Fruit fly (Drosophila melanogaster) whole organism, embryonic: ENCODE results near the gene ArfGAP3.

ENCODE experiments used
- Ada2b ChIP-seq: fragments of 200-800 bp; sonication (Bioruptor generic); IDR thresholded peaks from 2 replicates; pipeline ENCODE4 v1.3.6; 2022; ENCODE audit warnings: missing biosample characterization, missing genetic modification characterization
- Atf-2 ChIP-seq: fragments of 200-800 bp; sonication (Bioruptor generic); optimal IDR thresholded peaks from 2 replicates; lab custom pipeline; 2016; ENCODE audit warnings: missing biosample characterization, missing genetic modification characterization
- Atf3 ChIP-seq: fragments of 200-800 bp; sonication (Bioruptor generic); optimal IDR thresholded peaks from 3 replicates; lab custom pipeline; 2016; ENCODE audit warnings: missing biosample characterization, missing genetic modification characterization
- BEAF-32 ChIP-seq: fragments of 200-800 bp; sonication (Bioruptor generic); optimal IDR thresholded peaks from 3 replicates; lab custom pipeline; 2017; ENCODE audit warnings: missing biosample characterization, missing genetic modification characterization, mild to moderate bottlenecking, moderate library complexity, missing genetic modification reagents
- Bgb ChIP-seq: fragments of 200-800 bp; sonication (Bioruptor generic); IDR thresholded peaks from 2 replicates; pipeline ENCODE4 v1.3.6; 2022; ENCODE audit warnings: missing biosample characterization, missing genetic modification characterization; ENCODE audit not compliant: partially characterized antibody
- Blimp-1 ChIP-seq: fragments of 200-800 bp; sonication (Bioruptor generic); optimal IDR thresholded peaks from 3 replicates; lab custom pipeline; 2018; ENCODE audit warnings: missing biosample characterization, missing genetic modification characterization, mild to moderate bottlenecking, moderate library complexity, missing genetic modification reagents
- CG10267 ChIP-seq: fragments of 200-800 bp; sonication (Bioruptor generic); optimal IDR thresholded peaks from 2 replicates; lab custom pipeline; 2018; ENCODE audit warnings: missing biosample characterization, mild to moderate bottlenecking, missing genetic modification characterization, moderate library complexity
- CG12155 ChIP-seq: fragments of 200-800 bp; sonication (Bioruptor generic); optimal IDR thresholded peaks from 3 replicates; lab custom pipeline; 2016; ENCODE audit warnings: missing biosample characterization, missing genetic modification characterization
- CG13287 ChIP-seq: fragments of 200-800 bp; sonication (Bioruptor generic); IDR thresholded peaks from 2 replicates; pipeline ENCODE4 v1.3.6; 2022; ENCODE audit warnings: missing biosample characterization, missing genetic modification characterization; ENCODE audit not compliant: partially characterized antibody
- CG13775 ChIP-seq: fragments of 200-800 bp; sonication (Bioruptor generic); optimal IDR thresholded peaks from 3 replicates; lab custom pipeline; 2017; ENCODE audit warnings: missing biosample characterization, mild to moderate bottlenecking, missing genetic modification characterization
- CG15479 ChIP-seq: fragments of 200-800 bp; sonication (Bioruptor generic); optimal IDR thresholded peaks from 3 replicates; lab custom pipeline; 2019; ENCODE audit warnings: missing biosample characterization, mild to moderate bottlenecking, missing genetic modification characterization, moderate library complexity
- CG15601 ChIP-seq: fragments of 200-800 bp; sonication (Bioruptor generic); optimal IDR thresholded peaks from 3 replicates; lab custom pipeline; 2019; ENCODE audit warnings: missing biosample characterization, mild to moderate bottlenecking, missing genetic modification characterization, moderate library complexity
- CG18764 ChIP-seq: fragments of 200-800 bp; sonication (Bioruptor generic); optimal IDR thresholded peaks from 3 replicates; lab custom pipeline; 2016; ENCODE audit warnings: missing biosample characterization, missing genetic modification characterization
- CG2678 ChIP-seq: fragments of 200-800 bp; sonication (Bioruptor generic); optimal IDR thresholded peaks from 3 replicates; lab custom pipeline; 2019; ENCODE audit warnings: missing biosample characterization, mild to moderate bottlenecking, missing genetic modification characterization, moderate library complexity
- CG30020 ChIP-seq: fragments of 200-800 bp; optimal IDR thresholded peaks from 2 replicates; lab custom pipeline; 2019; ENCODE audit warnings: missing biosample characterization, mild to moderate bottlenecking, missing genetic modification characterization, moderate library complexity
- CG3995 ChIP-seq: fragments of 200-800 bp; sonication (Bioruptor generic); optimal IDR thresholded peaks from 3 replicates; lab custom pipeline; 2016; ENCODE audit warnings: missing biosample characterization, missing genetic modification characterization
- CG8478 ChIP-seq: fragments of >200 bp; optimal IDR thresholded peaks from 2 replicates; lab custom pipeline; 2018
- CG8944 ChIP-seq: fragments of 200-800 bp; sonication (Bioruptor generic); optimal IDR thresholded peaks from 3 replicates; lab custom pipeline; 2016; ENCODE audit warnings: missing biosample characterization, missing genetic modification characterization
- CG9932 ChIP-seq: fragments of 200-800 bp; sonication (Bioruptor generic); IDR thresholded peaks from 2 replicates; pipeline ENCODE4 v1.3.6; 2022; ENCODE audit warnings: missing biosample characterization, missing genetic modification characterization
- Camta ChIP-seq: fragments of 200-800 bp; sonication (Bioruptor generic); optimal IDR thresholded peaks from 2 replicates; lab custom pipeline; 2016; ENCODE audit warnings: missing biosample characterization, missing genetic modification characterization
- D19B ChIP-seq: fragments of 200-800 bp; sonication (Bioruptor generic); optimal IDR thresholded peaks from 2 replicates; lab custom pipeline; 2017; ENCODE audit warnings: missing biosample characterization, mild to moderate bottlenecking, missing genetic modification characterization
- Dbx ChIP-seq: fragments of 200-800 bp; sonication (Bioruptor generic); IDR thresholded peaks from 3 replicates; pipeline ENCODE4 v1.3.6; 2022; ENCODE audit warnings: missing biosample characterization, missing genetic modification characterization
- Fer3 ChIP-seq: fragments of 200-800 bp; sonication (Bioruptor generic); optimal IDR thresholded peaks from 2 replicates; lab custom pipeline; 2018; ENCODE audit warnings: missing biosample characterization, mild to moderate bottlenecking, missing genetic modification characterization, moderate library complexity
- H2.0 ChIP-seq: fragments of 200-800 bp; sonication (Bioruptor generic); IDR thresholded peaks from 2 replicates; pipeline ENCODE4 v1.3.6; 2022; ENCODE audit warnings: missing biosample characterization, missing genetic modification characterization
- HmgD ChIP-seq: fragments of 200-800 bp; sonication (Bioruptor generic); optimal IDR thresholded peaks from 3 replicates; lab custom pipeline; 2016; ENCODE audit warnings: missing biosample characterization, missing genetic modification characterization
- Lhr ChIP-seq: fragments of 200-800 bp; sonication (Bioruptor generic); optimal IDR thresholded peaks from 3 replicates; lab custom pipeline; 2017; ENCODE audit warnings: mild to moderate bottlenecking, missing biosample characterization, missing genetic modification reagents, missing genetic modification characterization
- Lpt ChIP-seq: fragments of >200 bp; optimal IDR thresholded peaks from 2 replicates; lab custom pipeline; 2018; ENCODE audit warnings: missing biosample characterization, missing genetic modification characterization
- MBD-R2 ChIP-seq: fragments of 200-800 bp; sonication (Bioruptor generic); IDR thresholded peaks from 2 replicates; pipeline ENCODE4 v1.3.6; 2022; ENCODE audit warnings: missing biosample characterization, missing genetic modification characterization
- Mes4 ChIP-seq: fragments of 200-800 bp; sonication (Bioruptor generic); optimal IDR thresholded peaks from 2 replicates; lab custom pipeline; 2016; ENCODE audit warnings: missing biosample characterization, missing genetic modification characterization
- Nf-YA ChIP-seq: fragments of 200-800 bp; sonication (Bioruptor generic); IDR thresholded peaks from 2 replicates; pipeline ENCODE4 v1.3.6; 2022; ENCODE audit warnings: missing biosample characterization, missing genetic modification characterization
- NfI ChIP-seq: fragments of 200-800 bp; sonication (Bioruptor generic); optimal IDR thresholded peaks from 3 replicates; lab custom pipeline; 2018; ENCODE audit warnings: missing biosample characterization, mild to moderate bottlenecking, missing genetic modification characterization, moderate library complexity
- Rfx ChIP-seq: fragments of 200-800 bp; sonication (Bioruptor generic); IDR thresholded peaks from 2 replicates; pipeline ENCODE4 v1.3.6; 2022; ENCODE audit warnings: missing biosample characterization, missing genetic modification characterization
- bowl ChIP-seq: fragments of 200-800 bp; sonication (Bioruptor generic); IDR thresholded peaks from 2 replicates; pipeline ENCODE4 v1.3.6; 2022; ENCODE audit warnings: missing biosample characterization, missing genetic modification characterization
- chinmo ChIP-seq: fragments of 200-800 bp; sonication (Bioruptor generic); IDR thresholded peaks from 4 replicates; pipeline ENCODE4 v1.3.6; 2022; ENCODE audit warnings: missing biosample characterization, missing genetic modification characterization; ENCODE audit not compliant: partially characterized antibody
- dimm ChIP-seq: fragments of 200-800 bp; sonication (Bioruptor generic); IDR thresholded peaks from 2 replicates; pipeline ENCODE4 v1.3.6; 2022; ENCODE audit warnings: missing biosample characterization, missing genetic modification characterization
- fd96Cb ChIP-seq: fragments of 200-800 bp; sonication (Bioruptor generic); optimal IDR thresholded peaks from 2 replicates; lab custom pipeline; 2018; ENCODE audit warnings: missing biosample characterization, mild to moderate bottlenecking, missing genetic modification characterization, moderate library complexity
- h ChIP-seq: fragments of >200 bp; optimal IDR thresholded peaks from 2 replicates; lab custom pipeline; 2017
- her ChIP-seq: fragments of 200-800 bp; sonication (Bioruptor generic); optimal IDR thresholded peaks from 2 replicates; lab custom pipeline; 2016; ENCODE audit warnings: missing biosample characterization, missing genetic modification characterization
- hkb ChIP-seq, 2 experiments: fragments of 200-800 bp in 1 of 2; fragments of >200 bp in 1 of 2; sonication (Bioruptor generic) in 1 of 2; IDR thresholded peaks in 1 of 2; optimal IDR thresholded peaks in 1 of 2; 2 replicates each; pipeline versions ENCODE4 v1.3.6 to Lab custom; 2017 to 2022; ENCODE audit warnings: missing biosample characterization in 1 of 2, missing genetic modification characterization in 1 of 2
- ken ChIP-seq: fragments of 200-800 bp; sonication (Bioruptor generic); IDR thresholded peaks from 3 replicates; pipeline ENCODE4 v1.3.6; 2022; ENCODE audit warnings: missing biosample characterization, missing genetic modification characterization
- nerfin-2 ChIP-seq: fragments of 200-800 bp; sonication (Bioruptor generic); IDR thresholded peaks from 2 replicates; pipeline ENCODE4 v1.3.6; 2022; ENCODE audit warnings: missing biosample characterization, missing genetic modification characterization; ENCODE audit not compliant: partially characterized antibody
- pfk ChIP-seq: fragments of 200-800 bp; sonication (Bioruptor generic); optimal IDR thresholded peaks from 2 replicates; lab custom pipeline; 2018; ENCODE audit warnings: missing biosample characterization, mild to moderate bottlenecking, missing genetic modification characterization, moderate library complexity
- pho ChIP-seq: fragments of 200-800 bp; sonication (Bioruptor generic); optimal IDR thresholded peaks from 2 replicates; lab custom pipeline; 2016; ENCODE audit warnings: missing biosample characterization, missing genetic modification characterization
- psq ChIP-seq: fragments of 200-800 bp; sonication (Bioruptor generic); optimal IDR thresholded peaks from 2 replicates; lab custom pipeline; 2017; ENCODE audit warnings: missing biosample characterization, missing genetic modification characterization
- row ChIP-seq: fragments of 200-800 bp; sonication (Bioruptor generic); IDR thresholded peaks from 3 replicates; pipeline ENCODE4 v1.3.6; 2022; ENCODE audit warnings: missing biosample characterization, missing genetic modification characterization
- salm ChIP-seq: fragments of 200-800 bp; sonication (Bioruptor generic); optimal IDR thresholded peaks from 2 replicates; lab custom pipeline; 2018; ENCODE audit warnings: missing biosample characterization, mild to moderate bottlenecking, missing genetic modification characterization
- schlank ChIP-seq: fragments of 200-800 bp; sonication (Bioruptor generic); optimal IDR thresholded peaks from 2 replicates; lab custom pipeline; 2018; ENCODE audit warnings: missing biosample characterization, mild to moderate bottlenecking, missing genetic modification characterization
- sens ChIP-seq: fragments of 200-800 bp; sonication (Bioruptor generic); peaks from one replicate; lab custom pipeline; 2016; ENCODE audit warnings: missing biosample characterization, missing genetic modification characterization
- sima ChIP-seq: fragments of 200-800 bp; sonication (Bioruptor generic); optimal IDR thresholded peaks from 2 replicates; lab custom pipeline; 2016; ENCODE audit warnings: missing biosample characterization, missing genetic modification characterization
- tap ChIP-seq: fragments of 200-800 bp; optimal IDR thresholded peaks from 3 replicates; lab custom pipeline; 2019; ENCODE audit warnings: missing biosample characterization, mild to moderate bottlenecking, missing genetic modification characterization, moderate library complexity

Gene ArfGAP3

DNA sequence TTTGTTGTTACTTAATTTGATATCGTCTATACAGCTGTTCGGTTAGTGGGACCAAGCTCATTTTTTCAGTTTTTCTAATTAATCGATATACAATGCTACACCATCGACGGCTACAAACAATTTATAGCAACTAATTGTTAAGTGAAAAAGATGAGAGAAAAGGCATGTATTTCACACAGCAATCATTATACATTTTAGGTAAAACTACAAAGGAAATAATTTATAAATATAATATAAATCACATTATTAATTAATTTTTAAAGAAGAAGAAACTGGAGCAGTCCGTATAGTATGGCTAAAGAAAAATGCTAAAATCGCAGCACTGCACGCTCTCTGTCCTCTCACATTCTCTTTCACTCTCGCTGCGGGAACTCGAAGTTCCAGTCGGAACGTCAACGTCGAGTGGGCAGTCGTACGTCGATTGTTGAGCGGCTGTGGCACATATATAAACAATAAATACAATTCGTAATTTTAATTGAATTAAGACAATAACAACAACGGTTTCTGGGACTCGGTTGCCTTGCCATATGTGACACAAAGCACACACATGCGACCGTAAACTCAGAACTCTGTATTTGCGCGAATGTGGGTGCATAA, 10.5 kb upstream of the ArfGAP3 start, which contains the start of the genes CG14450 and CG11367 (continued):
- TF ChIP-seq CG15601 (tag; lab: Kevin White, UChicago) (peak; percentile 34), CG15479 (no peak), Atf-2 (GFP tag; lab: Kevin White, UChicago) (no peak), Nf-YA (no peak), BEAF-32 (GFP tag; lab: Kevin White, UChicago) (peak; percentile 75), CG12155 (GFP tag; lab: Kevin White, UChicago) (peak; percentile 55), Atf3 (no peak), D19B (no peak), pho (no peak), CG10267 (peak; percentile 78), psq (GFP tag; lab: Kevin White, UChicago) (no peak), Fer3 (tag; lab: Kevin White, UChicago) (no peak), tap (tag; lab: Kevin White, UChicago) (peak; percentile 19), CG9932 (GFP tag; lab: Robert Waterston, UW) (peak; percentile 40; the same call in 1 of the 2 replicates), Camta (GFP tag; lab: Kevin White, UChicago) (peak; percentile 9), hkb (optimal IDR thresholded peaks at IDR 0.05; lab: Kevin White, UChicago) (no peak), hkb (GFP tag; IDR thresholded peaks at IDR 0.05; lab: Robert Waterston, UW) (no peak), fd96Cb (tag; lab: Kevin White, UChicago) (no peak), CG2678 (tag; lab: Kevin White, UChicago) (peak; percentile 6), dimm (GFP tag; lab: Robert Waterston, UW) (no peak), Ada2b (GFP tag; lab: Robert Waterston, UW) (no peak), MBD-R2 (GFP tag; lab: Robert Waterston, UW) (0 out of 2 replicates have a peak, but pooled peaks have one; percentile 36), HmgD (no peak), Blimp-1 (GFP tag; lab: Kevin White, UChicago) (peak; percentile 78), nerfin-2 (0 out of 2 replicates have a peak, but pooled peaks have one; percentile 33), CG3995 (GFP tag; lab: Kevin White, UChicago) (peak; percentile 86), Rfx (GFP tag; lab: Robert Waterston, UW) (peak; percentile 19; the same call in 1 of the 2 replicates), pfk (peak; percentile 3), h (lab: Kevin White, UChicago) (no peak), bowl (GFP tag; lab: Robert Waterston, UW) (no peak), Mes4 (no peak), Lpt (no peak), row (peak; percentile 93), CG8944 (GFP tag; lab: Kevin White, UChicago) (no peak), H2.0 (no peak), CG18764 (no peak), salm (tag; lab: Kevin White, UChicago) (peak; percentile 39), sens (GFP tag; lab: Kevin White, UChicago) (peak; percentile 70), CG13287 (GFP tag; lab: Robert Waterston, UW) (peak; percentile 79), chinmo (GFP tag; lab: Robert Waterston, UW) (peak; percentile 36; the same call in 1 of the 4 replicates), CG30020 (peak; percentile 78), sima (GFP tag; lab: Kevin White, UChicago) (no peak), her (GFP tag; lab: Kevin White, UChicago) (no peak), schlank (tag; lab: Kevin White, UChicago) (no peak), CG8478 (lab: Kevin White, UChicago) (no peak), Lhr (GFP tag; lab: Kevin White, UChicago) (peak; percentile 8), NfI (GFP tag; lab: Kevin White, UChicago) (peak; percentile 5), CG13775 (GFP tag; lab: Kevin White, UChicago) (peak; percentile 11), Bgb (GFP tag; lab: Robert Waterston, UW) (no peak), Dbx (GFP tag; lab: Robert Waterston, UW) (no peak), ken (GFP tag; lab: Robert Waterston, UW) (no peak)
